Fruit fly (Drosophila melanogaster) Kc167 (cell line): Measurements from ENCODE around the gene CG11029.

ENCODE experiments used
- Myc ChIP-seq: fragments of >200 bp; optimal IDR thresholded peaks from 2 replicates; lab custom pipeline; 2017; ENCODE audit warnings: missing external identifiers
- Sin3A ChIP-seq: fragments of >200 bp; optimal IDR thresholded peaks from 2 replicates; lab custom pipeline; 2018; ENCODE audit warnings: missing external identifiers
- h ChIP-seq: fragments of >200 bp; optimal IDR thresholded peaks from 3 replicates; lab custom pipeline; 2018; ENCODE audit warnings: missing external identifiers
- insv ChIP-seq: fragments of >200 bp; optimal IDR thresholded peaks from 3 replicates; lab custom pipeline; 2018; ENCODE audit warnings: missing external identifiers
- psq ChIP-seq: fragments of >200 bp; optimal IDR thresholded peaks from 2 replicates; lab custom pipeline; 2017; ENCODE audit warnings: missing external identifiers
- ttk ChIP-seq: sonication (Bioruptor generic); optimal IDR thresholded peaks from 2 replicates; lab custom pipeline; 2017; ENCODE audit warnings: missing external identifiers

DNA sequence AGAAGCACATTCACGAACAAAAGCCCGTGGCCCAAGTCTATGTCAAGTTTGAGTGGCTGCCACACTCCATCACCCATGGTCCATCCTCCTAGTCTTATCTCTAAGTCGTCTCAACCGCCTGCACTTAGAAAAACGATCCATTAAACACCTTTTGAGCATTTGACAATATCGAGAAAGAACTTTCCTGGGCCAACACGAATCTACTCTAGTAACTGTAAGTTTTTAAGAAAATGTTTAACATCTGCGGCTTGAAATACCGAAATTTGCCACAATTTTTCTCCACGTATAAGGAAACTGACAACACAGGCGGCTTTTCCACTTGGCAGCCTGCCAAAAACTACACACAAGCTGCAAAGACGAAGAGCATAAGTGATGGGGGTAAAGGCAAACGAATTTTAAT, 49.2 kb downstream of the CG11029 start:
- TF ChIP-seq h (lab: Kevin White, UChicago) = no peak
- no peak for TF ChIP-seq ttk (lab: Kevin White, UChicago)
- TF ChIP-seq psq (lab: Kevin White, UChicago) = no peak
- no peak for TF ChIP-seq Sin3A (lab: Kevin White, UChicago)
- TF ChIP-seq insv (lab: Kevin White, UChicago) = no peak
- no peak for TF ChIP-seq Myc (lab: Kevin White, UChicago)
